Worm (Caenorhabditis elegans) whole organism, L3 larva: ENCODE data around the gene sel-2.
A peak's percentile ranks its signal among the peaks of the same experiment; 100 is the strongest.

Experiments
- ceh-82 ChIP-seq: fragments of 150-350 bp; optimal IDR thresholded peaks from 2 replicates; lab custom pipeline; 2014; ENCODE audit warnings: missing biosample characterization, missing genetic modification characterization
- elt-1 ChIP-seq: fragments of 150-350 bp; optimal IDR thresholded peaks from 2 replicates; lab custom pipeline; 2014; ENCODE audit warnings: missing biosample characterization, missing genetic modification characterization
- pha-4 ChIP-seq: fragments of 150-350 bp; optimal IDR thresholded peaks from 2 replicates; lab custom pipeline; 2014; ENCODE audit warnings: missing biosample characterization, missing genetic modification reagents, missing genetic modification characterization

DNA sequence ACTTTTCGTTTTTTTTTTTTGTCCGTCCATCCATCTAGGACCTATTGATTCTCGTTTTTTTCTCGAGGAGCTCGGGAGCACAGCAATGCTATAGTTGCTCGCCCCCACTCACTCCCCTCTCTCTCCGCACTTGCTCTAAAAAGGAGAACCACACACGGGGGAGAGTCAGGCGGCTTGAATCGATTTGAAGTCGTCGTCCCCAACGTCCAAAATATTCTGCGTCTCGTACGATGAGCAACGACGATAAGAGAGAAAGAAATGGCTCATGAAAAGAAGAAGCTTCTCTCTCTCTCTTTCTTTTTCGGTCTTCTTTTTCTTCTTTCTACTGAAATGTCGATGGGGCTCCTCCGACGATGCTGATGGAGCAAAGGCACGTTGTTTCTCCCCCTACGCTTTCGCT lies 44.2 kb upstream of the sel-2 start:
- TF ChIP-seq ceh-82 (tag; lab: Kevin White, UChicago) = no peak
- no peak for TF ChIP-seq pha-4 (tag; lab: Kevin White, UChicago)
- TF ChIP-seq elt-1 (tag; lab: Kevin White, UChicago) = peak; percentile 9
